Fruit fly (Drosophila melanogaster): ENCODE measurements around the gene sinu.

dm6 chr3L:5603860-5604415 is 42.5 kb upstream of the sinu start, which contains the start of gene TM9SF3:
- TF ChIP-seq CG8159 (tag; optimal IDR thresholded peaks at IDR 0.05), result no peak
- TF ChIP-seq CG9948 (tag; optimal IDR thresholded peaks at IDR 0.05), result no peak
- TF ChIP-seq CG32121 (GFP tag; IDR thresholded peaks at IDR 0.05), result no peak
- TF ChIP-seq CG34367 (tag; optimal IDR thresholded peaks at IDR 0.05), result no peak
- TF ChIP-seq D1 (tag; optimal IDR thresholded peaks at IDR 0.05), result no peak
